Worm (Caenorhabditis elegans): ENCODE results near the gene F53C11.1.

The F53C11.1 gene

DNA sequence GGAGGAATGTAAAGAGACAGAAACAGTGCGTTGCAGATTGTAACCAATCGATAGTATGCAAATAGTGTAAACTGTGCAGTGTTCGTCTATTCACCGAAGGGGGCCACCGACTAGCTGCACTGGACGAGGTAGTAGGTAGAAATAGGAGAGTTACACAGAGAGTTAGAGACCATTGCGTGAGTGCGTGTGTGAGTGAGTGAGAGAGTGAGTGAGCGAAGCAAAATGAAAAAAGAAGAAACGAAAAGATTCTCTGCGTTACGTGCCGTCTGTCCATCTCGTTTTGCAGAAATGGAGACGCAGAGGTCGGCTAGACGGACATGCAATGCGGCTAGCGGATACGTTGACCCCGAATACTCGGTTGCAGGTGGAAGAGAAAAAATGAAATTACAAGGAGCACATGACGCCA, 32.9 kb downstream of the F53C11.1 start (continued):
- TF ChIP-seq unc-86 (tag; optimal IDR thresholded peaks at IDR 0.05), result no peak
- no peak for TF ChIP-seq ceh-9 (tag; optimal IDR thresholded peaks at IDR 0.05)
- no peak for TF ChIP-seq fkh-10 (GFP tag; optimal IDR thresholded peaks at IDR 0.05)
- TF ChIP-seq unc-42 (tag; optimal IDR thresholded peaks at IDR 0.05), result peak; percentile 53
- peak; percentile 6 for TF ChIP-seq ceh-14 (tag; optimal IDR thresholded peaks at IDR 0.05)
- peak; percentile 18 for TF ChIP-seq elt-2 (tag; optimal IDR thresholded peaks at IDR 0.05)
- peak; percentile 9 for TF ChIP-seq ceh-30 (tag; optimal IDR thresholded peaks at IDR 0.05)
- TF ChIP-seq hlh-6 (tag; optimal IDR thresholded peaks at IDR 0.05), result no peak
- TF ChIP-seq ref-2 (tag; optimal IDR thresholded peaks at IDR 0.05), result peak; percentile 75

DNA sequence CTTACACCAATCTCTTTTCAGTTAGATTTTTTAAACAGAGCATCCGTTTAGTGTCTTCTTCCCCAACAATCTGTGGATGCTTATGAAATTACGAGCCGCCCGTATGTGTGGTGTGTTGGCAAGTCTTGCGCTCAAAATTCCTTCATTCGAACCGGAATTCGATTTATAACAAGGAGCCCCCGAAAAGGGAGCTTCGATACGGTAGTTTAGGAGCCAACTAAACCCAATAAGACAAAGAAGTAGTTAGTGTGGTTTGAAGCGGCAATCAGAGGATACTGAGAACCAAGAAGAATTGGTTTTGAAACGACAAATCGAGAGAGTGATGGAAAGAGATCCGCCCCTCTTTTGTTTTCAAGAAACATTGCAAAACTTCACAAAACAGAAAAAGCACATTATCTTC, 36.7 kb downstream of the F53C11.1 start:
- TF ChIP-seq tbx-7 (tag; optimal IDR thresholded peaks at IDR 0.05) (no peak), unc-42 (tag; optimal IDR thresholded peaks at IDR 0.05) (peak; percentile 68), nhr-11 (tag; optimal IDR thresholded peaks at IDR 0.05) (no peak), Y22D7AL.16 (tag; optimal IDR thresholded peaks at IDR 0.05) (no peak), K02D7.2 (tag; optimal IDR thresholded peaks at IDR 0.05) (no peak)

ce11 chrV:13812931-13813330, 37.3 kb downstream of the F53C11.1 start, which contains the start of gene ceh-24:
TSS of gene ceh-24 (plus strand) at chrV:13813231.
- TF ChIP-seq ceh-31 (tag; optimal IDR thresholded peaks at IDR 0.05) (no peak), sdc-2 (tag; optimal IDR thresholded peaks at IDR 0.05) (no peak), C08G9.2 (tag; optimal IDR thresholded peaks at IDR 0.05) (no peak), hlh-15 (tag; optimal IDR thresholded peaks at IDR 0.05) (no peak), ttx-3 (tag; optimal IDR thresholded peaks at IDR 0.05) (no peak), ceh-14 (tag; optimal IDR thresholded peaks at IDR 0.05) (no peak), ceh-45 (GFP tag; IDR thresholded peaks at IDR 0.05) (no peak), ceh-22 (tag; optimal IDR thresholded peaks at IDR 0.05) (no peak), unc-55 (GFP tag; optimal IDR thresholded peaks at IDR 0.05) (no peak), ref-2 (tag; optimal IDR thresholded peaks at IDR 0.05) (no peak)

ce11 chrV:13816877-13817276, 41.3 kb downstream of the F53C11.1 start, which contains the start of gene F55B12.2:
TSS of gene F55B12.2 (minus strand) at chrV:13816977.
- TF ChIP-seq pag-3 (tag; optimal IDR thresholded peaks at IDR 0.05; ENCODE audit: borderline replicate concordance) (no peak), eyg-1 (tag; optimal IDR thresholded peaks at IDR 0.05) (no peak), pat-9 (tag; optimal IDR thresholded peaks at IDR 0.05) (no peak), gmeb-2 (tag; optimal IDR thresholded peaks at IDR 0.05) (no peak), F13H6.1 (tag; optimal IDR thresholded peaks at IDR 0.05) (no peak), nfya-1 (tag; optimal IDR thresholded peaks at IDR 0.05) (no peak), hlh-30 (tag; optimal IDR thresholded peaks at IDR 0.05; ENCODE audit: insufficient read depth) (no peak), ztf-16 (tag; optimal IDR thresholded peaks at IDR 0.05) (no peak), ahr-1 (tag; optimal IDR thresholded peaks at IDR 0.05) (no peak), lim-6 (tag; optimal IDR thresholded peaks at IDR 0.05) (no peak), ceh-24 (tag; optimal IDR thresholded peaks at IDR 0.05) (no peak), fkh-6 (tag; optimal IDR thresholded peaks at IDR 0.05) (no peak), Y22D7AL.16 (tag; optimal IDR thresholded peaks at IDR 0.05) (no peak), ets-4 (tag; optimal IDR thresholded peaks at IDR 0.05) (no peak), tbx-2 (tag; optimal IDR thresholded peaks at IDR 0.05) (no peak), elt-2 (tag; optimal IDR thresholded peaks at IDR 0.05) (no peak), mec-3 (tag; optimal IDR thresholded peaks at IDR 0.05; ENCODE audit: borderline replicate concordance) (no peak), ceh-22 (tag; optimal IDR thresholded peaks at IDR 0.05) (no peak), C38D4.7 (GFP tag; optimal IDR thresholded peaks at IDR 0.05) (no peak)

Data from whole organism, late embryonic.